3 worm cellular contexts compared by ENCODE assay signal in genomic region chrIII:764404-764803, ce11.
TF ChIP-seq lines count a peak whose summit lies in the region.

No protein-coding gene starts in this region.

TF ChIP-seq in whole organism, L1 larva, 84 proteins besides CTCF, POLR2A, EP300 and RAD21 (continued from another document):
- TF ChIP-seq lsy-2 (tag; optimal IDR thresholded peaks at IDR 0.05; lab: Kevin White, UChicago) = peak in 1 of 2 experiments; percentile 21
- TF ChIP-seq unc-86 (tag; optimal IDR thresholded peaks at IDR 0.05; lab: Kevin White, UChicago) = peak; percentile 78
- peak; percentile 11 for TF ChIP-seq tbx-2 (tag; optimal IDR thresholded peaks at IDR 0.05; lab: Kevin White, UChicago)
- no peak for TF ChIP-seq mef-2 (tag; optimal IDR thresholded peaks at IDR 0.05; lab: Kevin White, UChicago)
- peak; percentile 62 for TF ChIP-seq nhr-71 (tag; optimal IDR thresholded peaks at IDR 0.05; lab: Kevin White, UChicago)
- TF ChIP-seq lin-35 (GFP tag; optimal IDR thresholded peaks at IDR 0.05; lab: Kevin White, UChicago) = peak in 1 of 2 experiments; percentile 15
- TF ChIP-seq fkh-10 (GFP tag; optimal IDR thresholded peaks at IDR 0.05; lab: Kevin White, UChicago) = peak; percentile 58
- TF ChIP-seq nhr-28 (tag; optimal IDR thresholded peaks at IDR 0.05; lab: Kevin White, UChicago) = no peak
- TF ChIP-seq mep-1 (tag; optimal IDR thresholded peaks at IDR 0.05; lab: Kevin White, UChicago) = peak; percentile 20

TF ChIP-seq in whole organism, L4 larva, 104 proteins besides CTCF, POLR2A, EP300 and RAD21 (continued from another document):
- TF ChIP-seq spr-3 (GFP tag; optimal IDR thresholded peaks at IDR 0.05; lab: Kevin White, UChicago) = no peak
- TF ChIP-seq ces-1 (GFP tag; optimal IDR thresholded peaks at IDR 0.05; lab: Kevin White, UChicago) = no peak
- no peak for TF ChIP-seq gei-8 (GFP tag; optimal IDR thresholded peaks at IDR 0.05; lab: Kevin White, UChicago)
- no peak for TF ChIP-seq tra-1 (GFP tag; IDR thresholded peaks at IDR 0.05; lab: Robert Waterston, UW)
- TF ChIP-seq nhr-111 (GFP tag; optimal IDR thresholded peaks at IDR 0.05; lab: Kevin White, UChicago) = no peak
- no peak for TF ChIP-seq ceh-20 (GFP tag; IDR thresholded peaks at IDR 0.05; lab: Robert Waterston, UW)
- no peak for TF ChIP-seq mdt-29 (GFP tag; IDR thresholded peaks at IDR 0.05; lab: Robert Waterston, UW)
- no peak for TF ChIP-seq daf-16 (GFP tag; optimal IDR thresholded peaks at IDR 0.05; lab: Kevin White, UChicago)
- no peak for TF ChIP-seq daf-16 (tag; optimal IDR thresholded peaks at IDR 0.05; lab: Kevin White, UChicago)
- no peak for TF ChIP-seq hlh-11 (tag; optimal IDR thresholded peaks at IDR 0.05; lab: Kevin White, UChicago)
- TF ChIP-seq egl-43 (GFP tag; IDR thresholded peaks at IDR 0.05; lab: Robert Waterston, UW) = 0 out of 2 replicates have a peak, but pooled peaks have one; percentile 25
- peak in 1 of 2 experiments; percentile 52 for TF ChIP-seq lsy-2 (tag; optimal IDR thresholded peaks at IDR 0.05; lab: Kevin White, UChicago)
- TF ChIP-seq php-3 (GFP tag; IDR thresholded peaks at IDR 0.05; lab: Robert Waterston, UW) = no peak
- TF ChIP-seq zag-1 (tag; optimal IDR thresholded peaks at IDR 0.05; lab: Kevin White, UChicago) = no peak
- peak; percentile 86 for TF ChIP-seq fkh-10 (GFP tag; optimal IDR thresholded peaks at IDR 0.05; lab: Kevin White, UChicago)
- no peak for TF ChIP-seq skn-1 (tag; optimal IDR thresholded peaks at IDR 0.05; lab: Kevin White, UChicago)
- no peak for TF ChIP-seq ZK546.5 (tag; optimal IDR thresholded peaks at IDR 0.05; lab: Kevin White, UChicago)
- no peak for TF ChIP-seq madf-9 (GFP tag; conservative IDR thresholded peaks at IDR 0.05; lab: Robert Waterston, UW)
- TF ChIP-seq mdl-1 (tag; optimal IDR thresholded peaks at IDR 0.05; lab: Kevin White, UChicago) = no peak
- no peak for TF ChIP-seq nhr-237 (tag; optimal IDR thresholded peaks at IDR 0.05; lab: Kevin White, UChicago)
- TF ChIP-seq Y75B8A.6 (GFP tag; IDR thresholded peaks at IDR 0.05; lab: Robert Waterston, UW) = no peak
- TF ChIP-seq lim-7 (GFP tag; IDR thresholded peaks at IDR 0.05; lab: Robert Waterston, UW) = no peak
- no peak for TF ChIP-seq nhr-11 (tag; optimal IDR thresholded peaks at IDR 0.05; lab: Kevin White, UChicago)
- no peak for TF ChIP-seq T20F7.1 (GFP tag; optimal IDR thresholded peaks at IDR 0.05; lab: Kevin White, UChicago)
- peak; percentile 31 for TF ChIP-seq mep-1 (tag; optimal IDR thresholded peaks at IDR 0.05; lab: Kevin White, UChicago)
- TF ChIP-seq tag-97 (GFP tag; IDR thresholded peaks at IDR 0.05; lab: Robert Waterston, UW) = no peak
- TF ChIP-seq hmg-1.1 (GFP tag; IDR thresholded peaks at IDR 0.05; lab: Robert Waterston, UW) = peak; percentile 50; the same call in 1 of the 2 replicates
- no peak for TF ChIP-seq ceh-32 (tag; optimal IDR thresholded peaks at IDR 0.05; lab: Kevin White, UChicago; ENCODE audit: poor library complexity)
- no peak for TF ChIP-seq F49E8.2 (tag; optimal IDR thresholded peaks at IDR 0.05; lab: Kevin White, UChicago; ENCODE audit: borderline replicate concordance)
- TF ChIP-seq zfp-2 (tag; optimal IDR thresholded peaks at IDR 0.05; lab: Kevin White, UChicago) = no peak
- TF ChIP-seq ceh-44 (GFP tag; IDR thresholded peaks at IDR 0.05; lab: Robert Waterston, UW) = no peak
- TF ChIP-seq R02D3.7 (tag; optimal IDR thresholded peaks at IDR 0.05; lab: Kevin White, UChicago) = no peak
- TF ChIP-seq zip-2 (tag; optimal IDR thresholded peaks at IDR 0.05; lab: Kevin White, UChicago) = no peak
- TF ChIP-seq lin-39 (tag; optimal IDR thresholded peaks at IDR 0.05; lab: Kevin White, UChicago) = no peak
- TF ChIP-seq nhr-42 (GFP tag; IDR thresholded peaks at IDR 0.05; lab: Robert Waterston, UW) = no peak
- no peak for TF ChIP-seq ama-1 (optimal IDR thresholded peaks at IDR 0.05; lab: Kevin White, UChicago)
- TF ChIP-seq snpc-4 (tag; optimal IDR thresholded peaks at IDR 0.05; lab: Kevin White, UChicago) = no peak
- no peak for TF ChIP-seq daf-8 (GFP tag; IDR thresholded peaks at IDR 0.05; lab: Robert Waterston, UW)
- no peak for TF ChIP-seq nhr-77 (tag; optimal IDR thresholded peaks at IDR 0.05; lab: Kevin White, UChicago)
- TF ChIP-seq Y48G9A.11 (GFP tag; IDR thresholded peaks at IDR 0.05; lab: Robert Waterston, UW) = no peak
- no peak for TF ChIP-seq vab-7 (GFP tag; IDR thresholded peaks at IDR 0.05; lab: Robert Waterston, UW)
- no peak for TF ChIP-seq dpl-1 (GFP tag; optimal IDR thresholded peaks at IDR 0.05; lab: Kevin White, UChicago)
- TF ChIP-seq ceh-82 (tag; optimal IDR thresholded peaks at IDR 0.05; lab: Kevin White, UChicago) = no peak
- TF ChIP-seq hif-1 (tag; optimal IDR thresholded peaks at IDR 0.05; lab: Kevin White, UChicago) = no peak
- 0 out of 2 replicates have a peak, but pooled peaks have one; percentile 32 for TF ChIP-seq ctbp-1 (GFP tag; IDR thresholded peaks at IDR 0.05; lab: Robert Waterston, UW)
- no peak for TF ChIP-seq F44E2.7 (GFP tag; IDR thresholded peaks at IDR 0.05; lab: Robert Waterston, UW)
- TF ChIP-seq snpc-1.2 (GFP tag; IDR thresholded peaks at IDR 0.05; lab: Robert Waterston, UW) = no peak
- TF ChIP-seq unc-130 (GFP tag; optimal IDR thresholded peaks at IDR 0.05; lab: Kevin White, UChicago) = no peak
- no peak for TF ChIP-seq cey-2 (tag; optimal IDR thresholded peaks at IDR 0.05; lab: Kevin White, UChicago; ENCODE audit: borderline replicate concordance, insufficient read depth)
- no peak for TF ChIP-seq nhr-25 (tag; optimal IDR thresholded peaks at IDR 0.05; lab: Kevin White, UChicago; ENCODE audit: borderline replicate concordance, insufficient read depth)
- TF ChIP-seq rbr-2 (tag; optimal IDR thresholded peaks at IDR 0.05; lab: Kevin White, UChicago) = peak; percentile 57
- no peak for TF ChIP-seq jun-1 (tag; optimal IDR thresholded peaks at IDR 0.05; lab: Kevin White, UChicago)
- TF ChIP-seq saeg-2 (GFP tag; IDR thresholded peaks at IDR 0.05; lab: Robert Waterston, UW) = no peak
- no peak for TF ChIP-seq dmd-9 (GFP tag; IDR thresholded peaks at IDR 0.05; lab: Robert Waterston, UW)
- no peak for TF ChIP-seq lin-13 (GFP tag; optimal IDR thresholded peaks at IDR 0.05; lab: Kevin White, UChicago)
- peak; percentile 53 for TF ChIP-seq aha-1 (tag; lab: Kevin White, UChicago)
- TF ChIP-seq lin-15B (tag; optimal IDR thresholded peaks at IDR 0.05; lab: Kevin White, UChicago) = no peak
- no peak for TF ChIP-seq fos-1 (tag; optimal IDR thresholded peaks at IDR 0.05; lab: Kevin White, UChicago)
- no peak for TF ChIP-seq F26F4.8 (GFP tag; conservative IDR thresholded peaks at IDR 0.05; lab: Robert Waterston, UW)

TF ChIP-seq in whole organism, late embryonic, 69 proteins besides CTCF, POLR2A, EP300 and RAD21 (continued from another document):
- no peak for TF ChIP-seq nfya-1 (tag; optimal IDR thresholded peaks at IDR 0.05; lab: Kevin White, UChicago)
- TF ChIP-seq tbx-7 (tag; optimal IDR thresholded peaks at IDR 0.05; lab: Kevin White, UChicago) = no peak
- no peak for TF ChIP-seq ceh-22 (tag; optimal IDR thresholded peaks at IDR 0.05; lab: Kevin White, UChicago)
- TF ChIP-seq dve-1 (tag; optimal IDR thresholded peaks at IDR 0.05; lab: Kevin White, UChicago) = no peak
- no peak for TF ChIP-seq C08G9.2 (tag; optimal IDR thresholded peaks at IDR 0.05; lab: Kevin White, UChicago)
